Worm (Caenorhabditis elegans): ENCODE data around the gene pwp-1.

- TF ChIP-seq flt-1 (GFP tag; IDR thresholded peaks at IDR 0.05) (no peak), T22C8.4 (GFP tag; IDR thresholded peaks at IDR 0.05) (no peak), ztf-23 (GFP tag; IDR thresholded peaks at IDR 0.05) (no peak)
Measured at ce11 chrIV:13205891-13206290, 30.5 kb downstream of the pwp-1 start.

Data from whole organism, midembryonic.